Fruit fly (Drosophila melanogaster) whole organism, pupa: Measurements from ENCODE around the gene TrpRS.

ENCODE experiments used
- CG10348 ChIP-seq: fragments of 200-800 bp; sonication (Bioruptor generic); IDR thresholded peaks from 2 replicates; pipeline ENCODE4 v1.3.6; 2022; ENCODE audit warnings: missing biosample characterization, missing genetic modification characterization
- CG12605 ChIP-seq: fragments of 200-800 bp; sonication (Bioruptor generic); IDR thresholded peaks from 2 replicates; pipeline ENCODE4 v1.3.6; 2022; ENCODE audit warnings: missing biosample characterization, missing genetic modification characterization
- CG13204 ChIP-seq: fragments of 200-800 bp; sonication (Bioruptor generic); optimal IDR thresholded peaks from 2 replicates; lab custom pipeline; 2018; ENCODE audit warnings: missing biosample characterization, mild to moderate bottlenecking, missing genetic modification characterization, moderate library complexity
- CG14655 ChIP-seq: fragments of 200-800 bp; sonication (Bioruptor generic); optimal IDR thresholded peaks from 3 replicates; lab custom pipeline; 2017; ENCODE audit warnings: mild to moderate bottlenecking, missing biosample characterization, missing genetic modification reagents, missing genetic modification characterization
- CG15710 ChIP-seq: fragments of 200-800 bp; sonication (Bioruptor generic); optimal IDR thresholded peaks from 2 replicates; lab custom pipeline; 2018; ENCODE audit warnings: missing biosample characterization, mild to moderate bottlenecking, missing genetic modification characterization, moderate library complexity
- CG17806 ChIP-seq: fragments of 200-800 bp; sonication (Bioruptor generic); optimal IDR thresholded peaks from 2 replicates; lab custom pipeline; 2018; ENCODE audit warnings: missing biosample characterization, mild to moderate bottlenecking, missing genetic modification characterization, moderate library complexity
- CG32121 ChIP-seq: fragments of 200-800 bp; sonication (Bioruptor generic); IDR thresholded peaks from 2 replicates; pipeline ENCODE4 v1.3.6; 2022; ENCODE audit warnings: missing biosample characterization, missing genetic modification characterization
- CG34367 ChIP-seq: fragments of 200-800 bp; sonication (Bioruptor generic); optimal IDR thresholded peaks from 2 replicates; lab custom pipeline; 2018; ENCODE audit warnings: missing biosample characterization, mild to moderate bottlenecking, missing genetic modification characterization
- CG4496 ChIP-seq: fragments of 200-800 bp; sonication (Bioruptor generic); IDR thresholded peaks from 3 replicates; pipeline ENCODE4 v1.3.6; 2022; ENCODE audit warnings: missing biosample characterization, missing genetic modification characterization
- CG8159 ChIP-seq: fragments of 200-800 bp; sonication (Bioruptor generic); optimal IDR thresholded peaks from 3 replicates; lab custom pipeline; 2018; ENCODE audit warnings: missing biosample characterization, mild to moderate bottlenecking, missing genetic modification characterization, moderate library complexity
- CG8301 ChIP-seq: fragments of 200-800 bp; sonication (Bioruptor generic); optimal IDR thresholded peaks from 2 replicates; lab custom pipeline; 2018; ENCODE audit warnings: missing biosample characterization, mild to moderate bottlenecking, missing genetic modification characterization
- CG9948 ChIP-seq: fragments of 200-800 bp; sonication (Bioruptor generic); optimal IDR thresholded peaks from 2 replicates; lab custom pipeline; 2018; ENCODE audit warnings: missing biosample characterization, mild to moderate bottlenecking, missing genetic modification characterization, moderate library complexity
- D1 ChIP-seq: fragments of 200-800 bp; sonication (Bioruptor generic); optimal IDR thresholded peaks from 2 replicates; lab custom pipeline; 2018; ENCODE audit warnings: missing biosample characterization, mild to moderate bottlenecking, missing genetic modification characterization, moderate library complexity
- EcR ChIP-seq: fragments of 200-800 bp; sonication (Bioruptor generic); optimal IDR thresholded peaks from 3 replicates; lab custom pipeline; 2019; ENCODE audit warnings: missing biosample characterization, missing genetic modification characterization, mild to moderate bottlenecking, moderate library complexity, missing genetic modification reagents
- Ets98B ChIP-seq: fragments of 200-800 bp; sonication (Bioruptor generic); IDR thresholded peaks from 2 replicates; pipeline ENCODE4 v1.3.6; 2022; ENCODE audit warnings: missing biosample characterization, missing genetic modification characterization
- Pif1A ChIP-seq: fragments of 200-800 bp; sonication (Bioruptor generic); optimal IDR thresholded peaks from 3 replicates; lab custom pipeline; 2016; ENCODE audit warnings: missing biosample characterization, missing genetic modification characterization
- Pif1B ChIP-seq: fragments of 200-800 bp; sonication (Bioruptor generic); optimal IDR thresholded peaks from 3 replicates; lab custom pipeline; 2016; ENCODE audit warnings: missing biosample characterization, missing genetic modification characterization
- Snoo ChIP-seq: fragments of 200-800 bp; sonication (Bioruptor generic); optimal IDR thresholded peaks from 3 replicates; lab custom pipeline; 2017; ENCODE audit warnings: missing biosample characterization, mild to moderate bottlenecking, missing genetic modification characterization, inconsistent platforms
- fd96Ca ChIP-seq: fragments of 200-800 bp; sonication (Bioruptor generic); IDR thresholded peaks from 3 replicates; pipeline ENCODE4 v1.3.6; 2022; ENCODE audit warnings: missing biosample characterization, missing genetic modification characterization
- gl ChIP-seq: fragments of 200-800 bp; sonication (Bioruptor generic); optimal IDR thresholded peaks from 2 replicates; lab custom pipeline; 2018; ENCODE audit warnings: missing biosample characterization, mild to moderate bottlenecking, missing genetic modification characterization
- rn ChIP-seq: fragments of 200-800 bp; sonication (Bioruptor generic); IDR thresholded peaks from 2 replicates; pipeline ENCODE4 v1.3.6; 2022; ENCODE audit warnings: missing biosample characterization, missing genetic modification characterization

The TrpRS gene

dm6 chr3R:9240554-9240953 lies 26.1 kb downstream of the TrpRS start, which contains the start of gene D1:
TSS of gene D1 (minus strand) at chr3R:9240654.
- TF ChIP-seq D1 (tag; lab: Kevin White, UChicago) = no peak
- no peak for TF ChIP-seq rn (GFP tag; lab: Robert Waterston, UW)
- TF ChIP-seq fd96Ca (GFP tag; lab: Robert Waterston, UW) = no peak
- no peak for TF ChIP-seq CG10348
- TF ChIP-seq gl = no peak
- no peak for TF ChIP-seq Pif1B
- TF ChIP-seq CG15710 (tag; lab: Kevin White, UChicago) = no peak
- no peak for TF ChIP-seq CG13204
- TF ChIP-seq CG12605 (GFP tag; lab: Robert Waterston, UW) = no peak

DNA sequence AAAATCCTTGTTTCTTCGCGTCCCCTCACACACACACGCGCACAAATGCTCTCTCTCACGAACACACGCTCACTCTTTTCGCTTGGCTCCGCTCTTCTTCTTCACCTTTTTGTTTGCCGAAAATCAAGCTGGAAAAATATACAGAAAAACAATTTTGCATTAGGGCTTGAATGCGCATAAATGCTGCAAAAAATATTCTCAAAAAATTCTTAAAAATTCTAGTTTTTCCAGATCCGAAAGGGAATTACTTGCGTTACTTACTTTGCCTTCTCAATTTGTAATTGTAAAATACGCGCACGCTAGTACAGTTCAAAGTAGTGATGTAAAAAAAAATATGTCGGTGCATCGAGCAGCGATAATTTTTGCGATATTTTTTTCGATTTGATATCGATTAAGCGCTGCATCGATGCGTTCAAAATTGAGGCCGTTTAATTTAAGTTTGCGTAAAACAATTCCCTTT lies 26.7 kb downstream of the TrpRS start:
- TF ChIP-seq D1 (tag; lab: Kevin White, UChicago) (peak; percentile 100), EcR (GFP tag; lab: Kevin White, UChicago) (peak; percentile 35), CG4496 (no peak)

DNA sequence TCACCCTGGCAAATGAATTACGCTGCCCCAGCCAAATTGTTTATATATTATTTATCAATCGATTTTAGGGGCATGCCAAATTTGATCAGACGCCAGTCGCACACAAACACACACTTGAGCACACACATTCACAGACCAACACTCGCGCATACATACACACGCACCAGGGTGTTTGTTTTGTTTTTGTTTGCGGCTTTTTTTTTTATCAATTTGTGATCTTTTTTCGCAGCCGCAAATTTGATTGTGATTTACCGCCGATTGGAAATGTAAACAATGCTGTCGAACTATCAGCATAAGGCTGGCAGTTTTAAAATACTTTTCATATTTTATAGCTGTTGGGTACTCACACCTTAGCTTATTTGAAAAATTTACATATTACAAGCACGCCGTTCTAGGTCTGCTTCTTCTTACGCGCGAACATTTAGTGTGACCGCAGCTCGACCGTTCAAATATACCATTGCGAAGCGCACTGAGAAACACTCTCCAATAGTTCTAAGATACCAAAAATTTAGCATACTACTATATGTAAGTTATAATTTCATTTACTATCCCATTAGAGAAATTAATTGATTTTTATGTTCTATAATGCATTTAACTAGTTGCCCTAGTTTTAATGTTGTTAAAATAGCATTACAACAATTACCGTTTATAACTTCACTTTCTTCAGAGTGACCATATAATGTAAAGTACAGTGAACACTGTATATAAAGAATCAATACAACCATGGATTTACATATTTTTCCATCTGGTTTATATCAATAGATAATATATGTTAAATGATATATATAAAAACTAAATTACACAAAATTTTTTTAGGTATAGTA lies 29.2 kb downstream of the TrpRS start, which contains the start of gene pum:
Gene pum, minus strand, starts transcription at position 415 of the 824 bp plus-strand sequence.
- TF ChIP-seq CG15710 (tag; lab: Kevin White, UChicago) (peak; percentile 11), CG14655 (GFP tag; lab: Kevin White, UChicago) (peak; percentile 44), CG32121 (GFP tag; lab: Robert Waterston, UW) (peak; percentile 28; the same call in 1 of the 2 replicates), Pif1A (GFP tag; lab: Kevin White, UChicago) (peak; percentile 38), CG10348 (no peak), gl (peak; percentile 59), CG8159 (peak; percentile 37), EcR (GFP tag; lab: Kevin White, UChicago) (peak; percentile 2), CG9948 (tag; lab: Kevin White, UChicago) (peak; percentile 29), CG34367 (tag; lab: Kevin White, UChicago) (peak; percentile 12), CG8301 (tag; lab: Kevin White, UChicago) (peak; percentile 26), CG4496 (no peak; the same call in 2 of the 3 replicates), D1 (tag; lab: Kevin White, UChicago) (peak; percentile 56), CG13204 (peak; percentile 52), rn (GFP tag; lab: Robert Waterston, UW) (no peak), Pif1B (peak; percentile 21), CG12605 (GFP tag; lab: Robert Waterston, UW) (peak; percentile 27; the same call in 1 of the 2 replicates), Snoo (tag; lab: Kevin White, UChicago) (no peak), CG17806 (tag; lab: Kevin White, UChicago) (no peak), Ets98B (no peak; the same call in 1 of the 2 replicates), fd96Ca (GFP tag; lab: Robert Waterston, UW) (no peak)

DNA sequence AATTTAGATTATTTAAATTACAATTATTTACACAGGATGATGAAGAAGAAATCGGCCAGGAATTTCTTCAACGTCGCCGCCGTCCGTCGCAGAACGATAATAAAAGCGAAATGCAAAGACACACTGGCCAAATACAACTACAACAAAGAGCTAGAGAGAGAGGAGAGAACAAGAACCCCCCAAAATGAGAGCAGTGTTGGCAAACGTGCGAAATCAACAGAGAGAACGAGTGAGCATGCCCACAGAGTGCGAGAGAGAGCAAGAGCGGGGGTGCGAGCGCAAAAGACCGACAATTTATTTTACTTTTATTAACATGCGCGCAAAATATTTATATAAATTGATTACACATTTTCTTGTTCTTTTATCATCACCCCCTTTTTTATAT lies 29.8 kb downstream of the TrpRS start:
- TF ChIP-seq Pif1B (peak; percentile 29), CG15710 (tag; lab: Kevin White, UChicago) (no peak), fd96Ca (GFP tag; lab: Robert Waterston, UW) (peak; percentile 24; the same call in 1 of the 3 replicates), CG13204 (no peak), Ets98B (peak; percentile 43; the same call in 1 of the 2 replicates), CG8301 (tag; lab: Kevin White, UChicago) (no peak), EcR (GFP tag; lab: Kevin White, UChicago) (peak; percentile 49), CG10348 (no peak), rn (GFP tag; lab: Robert Waterston, UW) (no peak), CG8159 (no peak), Snoo (tag; lab: Kevin White, UChicago) (peak; percentile 26), CG34367 (tag; lab: Kevin White, UChicago) (no peak), CG4496 (peak; percentile 72), CG12605 (GFP tag; lab: Robert Waterston, UW) (peak; percentile 41), CG17806 (tag; lab: Kevin White, UChicago) (no peak), CG14655 (GFP tag; lab: Kevin White, UChicago) (no peak), gl (no peak), Pif1A (GFP tag; lab: Kevin White, UChicago) (peak; percentile 39)

DNA sequence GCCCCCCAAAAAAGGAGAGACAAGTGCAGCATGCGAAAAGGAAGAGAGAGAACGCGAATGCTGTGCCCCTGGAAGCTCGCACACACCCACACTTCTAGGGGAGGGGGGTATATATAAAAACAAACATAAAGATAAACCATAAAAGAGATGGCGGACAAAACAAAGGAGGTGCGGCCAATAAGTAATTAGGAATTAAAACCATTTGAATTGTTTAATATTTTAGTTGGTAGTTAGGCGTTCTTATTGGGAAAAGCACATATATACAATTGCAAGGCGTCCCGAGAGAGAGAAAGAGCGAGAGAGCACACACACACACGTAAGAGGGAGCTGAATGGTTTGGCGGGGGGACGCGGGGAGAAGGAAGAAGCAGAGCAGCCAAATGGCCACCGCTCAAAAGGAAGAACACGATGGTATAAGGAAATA lies 30.6 kb downstream of the TrpRS start:
- TF ChIP-seq gl = no peak
- no peak for TF ChIP-seq CG4496
- TF ChIP-seq CG34367 (tag; lab: Kevin White, UChicago) = peak; percentile 3
- TF ChIP-seq CG9948 (tag; lab: Kevin White, UChicago) = no peak
- no peak for TF ChIP-seq CG8159
- no peak for TF ChIP-seq fd96Ca (GFP tag; lab: Robert Waterston, UW)
- TF ChIP-seq Pif1A (GFP tag; lab: Kevin White, UChicago) = no peak
- peak; percentile 15 for TF ChIP-seq CG13204
- 0 out of 2 replicates have a peak, but pooled peaks have one; percentile 8 for TF ChIP-seq Ets98B
- TF ChIP-seq, all 21 proteins: peak for 3

dm6 chr3R:9234756-9235255 lies 31.9 kb downstream of the TrpRS start:
- TF ChIP-seq CG32121 (GFP tag; lab: Robert Waterston, UW) = no peak
- TF ChIP-seq CG12605 (GFP tag; lab: Robert Waterston, UW) = no peak
- no peak for TF ChIP-seq EcR (GFP tag; lab: Kevin White, UChicago)
- no peak for TF ChIP-seq CG8159
- peak; percentile 0 for TF ChIP-seq Pif1B
- TF ChIP-seq fd96Ca (GFP tag; lab: Robert Waterston, UW) = no peak
- TF ChIP-seq CG10348 = no peak
